Fruit fly (Drosophila melanogaster) S2 (cell line): Measurements from ENCODE around the gene Hyls1.
A peak's percentile ranks its signal among the peaks of the same experiment; 100 is the strongest.

Experiments used
- CG8478 ChIP-seq: fragments of >200 bp; optimal IDR thresholded peaks from 2 replicates; lab custom pipeline; 2018
- CTCF ChIP-seq, 2 experiments: fragments of >200 bp; optimal IDR thresholded peaks; 2 replicates each; lab custom pipeline; 2018

The Hyls1 gene

dm6 chr2L:16352585-16353580, at the start of gene Hyls1, which contains the start of the genes chif and CG4455:
Gene Hyls1, minus strand, starts transcription at chr2L:16352628.
Gene chif, minus strand, starts transcription at chr2L:16352628.
Gene CG4455, plus strand, starts transcription at chr2L:16352934.
- no peak for TF ChIP-seq CG8478 (lab: Kevin White, UChicago)
- TF ChIP-seq CTCF (optimal IDR thresholded peaks at IDR 0.05; lab: Kevin White, UChicago), result peak in 1 of 2 experiments; percentile 11

dm6 chr2L:16397517-16397916, 45.1 kb upstream of the Hyls1 start:
- TF ChIP-seq CTCF (optimal IDR thresholded peaks at IDR 0.05; lab: Kevin White, UChicago) (no peak), CG8478 (lab: Kevin White, UChicago) (no peak)

- TF ChIP-seq CTCF (optimal IDR thresholded peaks at IDR 0.05; lab: Kevin White, UChicago) (no peak), CG8478 (lab: Kevin White, UChicago) (no peak)
These were observed 38.4 kb upstream of the Hyls1 start for dm6 chr2L:16390803-16391202.

- no peak for TF ChIP-seq CG8478 (lab: Kevin White, UChicago)
- no peak for TF ChIP-seq CTCF (optimal IDR thresholded peaks at IDR 0.05; lab: Kevin White, UChicago)
These were observed 28.5 kb upstream of the Hyls1 start for dm6 chr2L:16380973-16381372.

- no peak for TF ChIP-seq CTCF (optimal IDR thresholded peaks at IDR 0.05; lab: Kevin White, UChicago)
- no peak for TF ChIP-seq CG8478 (lab: Kevin White, UChicago)
These were observed 22.3 kb upstream of the Hyls1 start for dm6 chr2L:16374691-16375090.

- TF ChIP-seq CTCF (optimal IDR thresholded peaks at IDR 0.05; lab: Kevin White, UChicago) (no peak), CG8478 (lab: Kevin White, UChicago) (no peak)
These were observed 13.2 kb upstream of the Hyls1 start, which contains the start of gene jhamt for dm6 chr2L:16365603-16366002. Gene jhamt, plus strand, starts transcription at chr2L:16365903.

- TF ChIP-seq CG8478 (lab: Kevin White, UChicago) (no peak), CTCF (optimal IDR thresholded peaks at IDR 0.05; lab: Kevin White, UChicago) (no peak)
These were observed 5.4 kb upstream of the Hyls1 start for dm6 chr2L:16357865-16358264.

- TF ChIP-seq CG8478 (lab: Kevin White, UChicago), result no peak
- no peak for TF ChIP-seq CTCF (optimal IDR thresholded peaks at IDR 0.05; lab: Kevin White, UChicago)
These were observed 4.0 kb upstream of the Hyls1 start, which contains the start of gene CaBP1 for dm6 chr2L:16356249-16357025. Gene CaBP1, minus strand, starts transcription at chr2L:16356735.

dm6 chr2L:16353765-16354164, 1.3 kb upstream of the Hyls1 start:
- TF ChIP-seq CTCF (optimal IDR thresholded peaks at IDR 0.05; lab: Kevin White, UChicago) (no peak), CG8478 (lab: Kevin White, UChicago) (no peak)

- TF ChIP-seq CTCF (optimal IDR thresholded peaks at IDR 0.05; lab: Kevin White, UChicago), result no peak
- TF ChIP-seq CG8478 (lab: Kevin White, UChicago), result no peak
These were observed 433 bp downstream of the Hyls1 start for dm6 chr2L:16351805-16352584.

dm6 chr2L:16350742-16351568, 1.5 kb downstream of the Hyls1 start:
- TF ChIP-seq CG8478 (lab: Kevin White, UChicago) (no peak), CTCF (optimal IDR thresholded peaks at IDR 0.05; lab: Kevin White, UChicago) (peak in 1 of 2 experiments; percentile 0)

dm6 chr2L:16350160-16350633, 2.2 kb downstream of the Hyls1 start:
- no peak for TF ChIP-seq CG8478 (lab: Kevin White, UChicago)
- TF ChIP-seq CTCF (optimal IDR thresholded peaks at IDR 0.05; lab: Kevin White, UChicago), result peak; percentile 71 to 75

- TF ChIP-seq CG8478 (lab: Kevin White, UChicago), result no peak
- no peak for TF ChIP-seq CTCF (optimal IDR thresholded peaks at IDR 0.05; lab: Kevin White, UChicago)
These were observed 10.2 kb downstream of the Hyls1 start, which contains the start of gene CG44405 for dm6 chr2L:16342224-16342623. Gene CG44405, minus strand, starts transcription at chr2L:16342324.
